Fruit fly (Drosophila melanogaster): ENCODE measurements around the gene ppan.

dm6 chr3R:21077577-21077976 is 38.5 kb upstream of the ppan start:
- TF ChIP-seq psq (optimal IDR thresholded peaks at IDR 0.05) (no peak), Dll (optimal IDR thresholded peaks at IDR 0.05) (no peak), usp (GFP tag; optimal IDR thresholded peaks at IDR 0.05) (no peak), CG8478 (optimal IDR thresholded peaks at IDR 0.05) (no peak), EcR (GFP tag; optimal IDR thresholded peaks at IDR 0.05) (no peak), pan (optimal IDR thresholded peaks at IDR 0.05) (no peak)

Data from whole organism.